Fruit fly (Drosophila melanogaster): ENCODE results near the gene Rad23.

Gene Rad23

DNA sequence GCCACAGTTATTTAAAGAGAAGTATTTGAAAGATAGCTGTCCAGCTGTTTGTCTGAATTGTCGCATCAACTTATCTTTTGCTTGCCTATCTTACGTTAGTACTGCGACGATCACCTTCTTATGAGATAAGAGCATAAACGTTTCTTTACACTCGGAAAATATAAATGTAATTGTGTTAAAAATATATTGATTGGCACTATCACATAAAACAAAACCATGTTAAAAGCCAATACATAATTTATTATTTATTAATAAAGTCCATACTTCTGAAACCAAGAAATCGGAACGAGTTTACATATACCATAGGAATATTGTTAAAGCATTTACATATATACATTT is 51.0 kb downstream of the Rad23 start:
- TF ChIP-seq noc (tag; optimal IDR thresholded peaks at IDR 0.05) = no peak

DNA sequence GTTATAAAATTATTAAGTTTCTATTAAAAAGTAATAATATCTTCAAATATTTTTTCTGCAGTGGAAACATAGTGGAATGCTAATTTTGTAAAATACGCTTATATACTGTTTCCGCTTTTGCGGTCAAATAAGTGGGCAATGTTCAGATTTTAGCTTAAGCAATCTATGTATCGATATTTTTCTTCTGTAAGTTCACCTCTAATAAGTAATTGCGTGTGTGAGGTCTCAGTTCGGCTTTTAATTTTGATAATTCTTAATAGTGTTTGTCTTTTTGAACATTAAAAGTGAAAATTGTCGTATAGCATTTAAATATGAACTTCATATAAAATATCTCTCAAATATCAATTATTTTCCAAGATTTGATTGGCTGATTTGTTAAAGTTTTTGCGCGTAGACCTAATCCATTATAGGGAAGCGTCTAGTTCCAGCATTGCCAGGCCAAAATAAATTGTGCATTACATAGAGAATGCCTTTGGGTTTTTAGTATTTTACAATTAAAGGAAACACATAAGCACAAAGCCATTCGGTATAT is 51.9 kb downstream of the Rad23 start, which contains the start of gene Hcf:
Hcf (plus strand) TSS at position 180 of the 532 bp plus-strand sequence.
- no peak for TF ChIP-seq noc (tag; optimal IDR thresholded peaks at IDR 0.05)

Data from whole organism, larva.